Fruit fly (Drosophila melanogaster) whole organism, embryonic: ENCODE measurements around the gene CG7742.

ENCODE experiments used
- ATbp ChIP-seq: fragments of 200-800 bp; sonication (Bioruptor generic); optimal IDR thresholded peaks from 2 replicates; lab custom pipeline; 2017; ENCODE audit warnings: missing biosample characterization, mild to moderate bottlenecking, missing genetic modification characterization, missing genetic modification reagents
- Ada2b ChIP-seq: fragments of 200-800 bp; sonication (Bioruptor generic); IDR thresholded peaks from 2 replicates; pipeline ENCODE4 v1.3.6; 2022; ENCODE audit warnings: missing biosample characterization, missing genetic modification characterization
- Atf-2 ChIP-seq: fragments of 200-800 bp; sonication (Bioruptor generic); optimal IDR thresholded peaks from 2 replicates; lab custom pipeline; 2016; ENCODE audit warnings: missing biosample characterization, missing genetic modification characterization
- Awh ChIP-seq: fragments of 200-800 bp; sonication (Bioruptor generic); IDR thresholded peaks from 2 replicates; pipeline ENCODE4, ENCODE4 v1.3.6; 2022; ENCODE audit warnings: missing biosample characterization, missing genetic modification characterization
- CG10274 ChIP-seq: fragments of 200-800 bp; sonication (Bioruptor generic); optimal IDR thresholded peaks from 3 replicates; lab custom pipeline; 2017; ENCODE audit warnings: missing biosample characterization, mild to moderate bottlenecking, missing genetic modification characterization
- CG10543 ChIP-seq: fragments of 200-800 bp; sonication (Bioruptor generic); optimal IDR thresholded peaks from 3 replicates; lab custom pipeline; 2017; ENCODE audit warnings: missing biosample characterization, mild to moderate bottlenecking, missing genetic modification characterization, moderate library complexity
- CG10959 ChIP-seq: fragments of 200-800 bp; sonication (Bioruptor generic); IDR thresholded peaks from 2 replicates; pipeline ENCODE4 v1.3.6; 2022; ENCODE audit warnings: missing biosample characterization, missing genetic modification characterization
- CG11085 ChIP-seq: fragments of 200-800 bp; sonication (Bioruptor generic); IDR thresholded peaks from 2 replicates; pipeline ENCODE4 v1.3.6; 2022; ENCODE audit warnings: missing biosample characterization, missing genetic modification characterization
- CG11695 ChIP-seq: fragments of 200-800 bp; sonication (Bioruptor generic); IDR thresholded peaks from 3 replicates; pipeline ENCODE4 v1.3.6; 2022; ENCODE audit warnings: missing biosample characterization, missing genetic modification characterization
- CG1233 ChIP-seq: fragments of 200-800 bp; sonication (Bioruptor generic); optimal IDR thresholded peaks from 4 replicates; lab custom pipeline; 2018; ENCODE audit warnings: missing biosample characterization, mild to moderate bottlenecking, missing genetic modification characterization
- CG13624 ChIP-seq: fragments of 200-800 bp; sonication (Bioruptor generic); optimal IDR thresholded peaks from 2 replicates; lab custom pipeline; 2016; ENCODE audit warnings: missing biosample characterization, missing genetic modification characterization
- CG15011 ChIP-seq: fragments of 200-800 bp; sonication (Bioruptor generic); optimal IDR thresholded peaks from 3 replicates; lab custom pipeline; 2018; ENCODE audit warnings: missing biosample characterization, mild to moderate bottlenecking, missing genetic modification characterization
- CG15514 ChIP-seq: fragments of 200-800 bp; sonication (Bioruptor generic); optimal IDR thresholded peaks from 3 replicates; lab custom pipeline; 2017; ENCODE audit warnings: missing biosample characterization, missing genetic modification characterization, mild to moderate bottlenecking, moderate library complexity, missing genetic modification reagents
- CG15696 ChIP-seq: fragments of 200-800 bp; sonication (Bioruptor generic); optimal IDR thresholded peaks from 2 replicates; lab custom pipeline; 2019; ENCODE audit warnings: missing biosample characterization, mild to moderate bottlenecking, missing genetic modification characterization, moderate library complexity
- CG17568 ChIP-seq: fragments of 200-800 bp; sonication (Bioruptor generic); optimal IDR thresholded peaks from 2 replicates; lab custom pipeline; 2018; ENCODE audit warnings: missing biosample characterization, mild to moderate bottlenecking, missing genetic modification characterization, moderate library complexity
- CG1832 ChIP-seq: fragments of 200-800 bp; sonication (Bioruptor generic); optimal IDR thresholded peaks from 2 replicates; lab custom pipeline; 2017; ENCODE audit warnings: missing biosample characterization, mild to moderate bottlenecking, missing genetic modification characterization, inconsistent platforms
- CG18599 ChIP-seq: fragments of 200-800 bp; sonication (Bioruptor generic); optimal IDR thresholded peaks from 3 replicates; lab custom pipeline; 2017; ENCODE audit warnings: missing biosample characterization, missing genetic modification characterization, mild to moderate bottlenecking, moderate library complexity, missing genetic modification reagents
- CG18619 ChIP-seq: fragments of 200-800 bp; sonication (Bioruptor generic); optimal IDR thresholded peaks from 3 replicates; lab custom pipeline; 2017; ENCODE audit warnings: missing biosample characterization, mild to moderate bottlenecking, missing genetic modification characterization
- CG2875 ChIP-seq: fragments of 200-800 bp; sonication (Bioruptor generic); optimal IDR thresholded peaks from 2 replicates; lab custom pipeline; 2017; ENCODE audit warnings: missing biosample characterization, mild to moderate bottlenecking, missing genetic modification characterization, missing genetic modification reagents
- CG31224 ChIP-seq: fragments of 200-800 bp; sonication (Bioruptor generic); IDR thresholded peaks from 2 replicates; pipeline ENCODE4 v1.3.6; 2022; ENCODE audit warnings: missing biosample characterization, missing genetic modification characterization
- CG4282 ChIP-seq: fragments of 200-800 bp; sonication (Bioruptor generic); optimal IDR thresholded peaks from 2 replicates; lab custom pipeline; 2016; ENCODE audit warnings: missing biosample characterization, missing genetic modification characterization
- CG4854 ChIP-seq: fragments of 200-800 bp; sonication (Bioruptor generic); optimal IDR thresholded peaks from 2 replicates; lab custom pipeline; 2016; ENCODE audit warnings: missing biosample characterization, missing genetic modification characterization, inconsistent platforms
- CG6791 ChIP-seq: fragments of 200-800 bp; sonication (Bioruptor generic); IDR thresholded peaks from 3 replicates; pipeline ENCODE4 v1.3.6; 2022; ENCODE audit warnings: missing biosample characterization, missing genetic modification characterization; ENCODE audit not compliant: partially characterized antibody
- CG7556 ChIP-seq: fragments of 200-800 bp; sonication (Bioruptor generic); optimal IDR thresholded peaks from 2 replicates; lab custom pipeline; 2017; ENCODE audit warnings: missing biosample characterization, mild to moderate bottlenecking, missing genetic modification characterization
- CG7928 ChIP-seq: fragments of 200-800 bp; sonication (Bioruptor generic); optimal IDR thresholded peaks from 2 replicates; lab custom pipeline; 2017; ENCODE audit warnings: missing biosample characterization, mild to moderate bottlenecking, missing genetic modification characterization
- CG8281 ChIP-seq: fragments of 200-800 bp; sonication (Bioruptor generic); optimal IDR thresholded peaks from 2 replicates; lab custom pipeline; 2018; ENCODE audit warnings: missing biosample characterization, mild to moderate bottlenecking, missing genetic modification characterization, moderate library complexity
- CG9215 ChIP-seq: fragments of 200-800 bp; sonication (Bioruptor generic); IDR thresholded peaks from 2 replicates; pipeline ENCODE4 v1.3.6; 2022; ENCODE audit warnings: missing biosample characterization, missing genetic modification characterization
- Chrac-16 ChIP-seq: fragments of 200-800 bp; sonication (Bioruptor generic); optimal IDR thresholded peaks from 3 replicates; lab custom pipeline; 2016; ENCODE audit warnings: missing biosample characterization, missing genetic modification characterization
- Eip74EF ChIP-seq, 2 experiments: fragments of 200-800 bp in 1 of 2; fragments of >200 bp in 1 of 2; sonication (Bioruptor generic) in 1 of 2; optimal IDR thresholded peaks; 2 replicates each; lab custom pipeline; 2017 to 2019; ENCODE audit warnings: missing biosample characterization in 2 of 2, missing genetic modification characterization in 2 of 2, mild to moderate bottlenecking in 1 of 2, moderate library complexity in 1 of 2
- Lim3 ChIP-seq: fragments of 200-800 bp; sonication (Bioruptor generic); IDR thresholded peaks from 2 replicates; pipeline ENCODE4 v1.3.6; 2022; ENCODE audit warnings: missing biosample characterization, missing genetic modification characterization
- Nf-YA ChIP-seq: fragments of 200-800 bp; sonication (Bioruptor generic); IDR thresholded peaks from 2 replicates; pipeline ENCODE4 v1.3.6; 2022; ENCODE audit warnings: missing biosample characterization, missing genetic modification characterization
- Oaz ChIP-seq: fragments of 200-800 bp; sonication (Bioruptor generic); IDR thresholded peaks from 2 replicates; pipeline ENCODE4 v1.3.6; 2022; ENCODE audit warnings: missing biosample characterization, missing genetic modification characterization
- Optix ChIP-seq: fragments of 200-800 bp; sonication (Bioruptor generic); IDR thresholded peaks from 3 replicates; pipeline ENCODE4 v1.3.6; 2022; ENCODE audit warnings: missing biosample characterization, missing genetic modification characterization
- Sry-β ChIP-seq: fragments of 200-800 bp; sonication (Bioruptor generic); optimal IDR thresholded peaks from 2 replicates; lab custom pipeline; 2018; ENCODE audit warnings: missing biosample characterization, mild to moderate bottlenecking, missing genetic modification characterization, moderate library complexity
- Trl ChIP-seq, 3 experiments: fragments of >200 bp in 2 of 3; fragments of 200-800 bp in 1 of 3; sonication (Bioruptor generic) in 1 of 3; optimal IDR thresholded peaks; 2 replicates in 1 of 3; 3 replicates in 2 of 3; lab custom pipeline; 2016 to 2017; ENCODE audit warnings: missing biosample characterization in 1 of 3, missing genetic modification characterization in 1 of 3
- ab ChIP-seq: fragments of 200-800 bp; sonication (Bioruptor generic); optimal IDR thresholded peaks from 2 replicates; lab custom pipeline; 2016; ENCODE audit warnings: missing biosample characterization, missing genetic modification characterization
- bab2 ChIP-seq: fragments of 200-800 bp; sonication (Bioruptor generic); optimal IDR thresholded peaks from 2 replicates; lab custom pipeline; 2016; ENCODE audit warnings: missing biosample characterization, missing genetic modification characterization
- eve ChIP-seq, 2 experiments: fragments of >200 bp; optimal IDR thresholded peaks; 2 replicates each; lab custom pipeline; 2017; ENCODE audit warnings: missing biosample characterization in 2 of 2, missing genetic modification characterization in 2 of 2
- ewg ChIP-seq: fragments of 200-800 bp; sonication (Bioruptor generic); optimal IDR thresholded peaks from 3 replicates; lab custom pipeline; 2017; ENCODE audit warnings: mild to moderate bottlenecking, missing biosample characterization, missing genetic modification reagents, missing genetic modification characterization
- fd3F ChIP-seq: fragments of 200-800 bp; sonication (Bioruptor generic); optimal IDR thresholded peaks from 2 replicates; lab custom pipeline; 2018; ENCODE audit warnings: missing biosample characterization, mild to moderate bottlenecking, missing genetic modification characterization, moderate library complexity
- gce ChIP-seq: fragments of 200-800 bp; sonication (Bioruptor generic); IDR thresholded peaks from 3 replicates; pipeline ENCODE4 v1.3.6; 2022; ENCODE audit warnings: missing biosample characterization, missing genetic modification characterization
- jumu ChIP-seq: fragments of 200-800 bp; sonication (Bioruptor generic); optimal IDR thresholded peaks from 3 replicates; lab custom pipeline; 2016; ENCODE audit warnings: missing biosample characterization, missing genetic modification characterization
- odd ChIP-seq: fragments of 200-800 bp; sonication (Bioruptor generic); optimal IDR thresholded peaks from 2 replicates; lab custom pipeline; 2017; ENCODE audit warnings: missing biosample characterization, mild to moderate bottlenecking, missing genetic modification characterization
- pan ChIP-seq, 4 experiments: fragments of >200 bp in 3 of 4; fragments of 200-800 bp in 1 of 4; sonication (Bioruptor generic) in 1 of 4; optimal IDR thresholded peaks in 3 of 4; IDR thresholded peaks in 1 of 4; 2 replicates each; pipeline versions ENCODE4 v1.3.6 to Lab custom; 2017 to 2022; ENCODE audit warnings: missing biosample characterization in 2 of 4, missing genetic modification characterization in 2 of 4, mixed read lengths in 1 of 4
- pb ChIP-seq: fragments of 200-800 bp; sonication (Bioruptor generic); optimal IDR thresholded peaks from 3 replicates; lab custom pipeline; 2016; ENCODE audit warnings: missing biosample characterization, missing genetic modification characterization
- sima ChIP-seq: fragments of 200-800 bp; sonication (Bioruptor generic); optimal IDR thresholded peaks from 2 replicates; lab custom pipeline; 2016; ENCODE audit warnings: missing biosample characterization, missing genetic modification characterization
- stwl ChIP-seq: fragments of 200-800 bp; sonication (Bioruptor generic); optimal IDR thresholded peaks from 3 replicates; lab custom pipeline; 2018; ENCODE audit warnings: missing biosample characterization, mild to moderate bottlenecking, missing genetic modification characterization, moderate library complexity
- sug ChIP-seq: fragments of 200-800 bp; optimal IDR thresholded peaks from 2 replicates; lab custom pipeline; 2019; ENCODE audit warnings: missing biosample characterization, mild to moderate bottlenecking, missing genetic modification characterization, moderate library complexity
- twi ChIP-seq: fragments of 200-800 bp; optimal IDR thresholded peaks from 2 replicates; lab custom pipeline; 2019; ENCODE audit warnings: missing biosample characterization, mild to moderate bottlenecking, missing genetic modification characterization, moderate library complexity
- z ChIP-seq: fragments of 200-800 bp; sonication (Bioruptor generic); IDR thresholded peaks from 3 replicates; pipeline ENCODE4 v1.3.6; 2022; ENCODE audit warnings: missing biosample characterization, missing genetic modification characterization

Gene CG7742

DNA sequence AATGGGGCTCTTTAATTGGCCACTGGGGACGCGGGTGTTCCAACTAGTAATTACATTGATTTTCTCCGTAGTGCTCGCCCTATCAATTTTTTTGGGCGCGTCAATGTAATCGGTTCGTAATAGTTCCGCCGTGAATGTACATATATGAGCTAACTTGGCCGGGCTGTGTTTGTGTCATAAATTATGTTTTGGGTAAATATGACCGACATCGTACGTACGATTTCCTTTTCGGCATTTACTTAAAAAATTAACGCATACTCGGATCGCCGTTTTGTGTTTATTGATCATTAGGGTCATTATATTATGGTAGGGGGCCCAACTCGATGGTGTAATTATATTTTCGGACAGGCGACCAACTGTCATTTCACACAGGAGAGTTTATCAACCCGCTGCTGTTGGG, 18.2 kb downstream of the CG7742 start (continued):
- TF ChIP-seq CG17568 (GFP tag; lab: Kevin White, UChicago) (no peak), Chrac-16 (no peak), CG10274 (peak; percentile 35), Atf-2 (peak; percentile 17), Lim3 (GFP tag; lab: Robert Waterston, UW) (no peak), CG10959 (GFP tag; lab: Robert Waterston, UW) (no peak), CG10543 (GFP tag; lab: Kevin White, UChicago) (peak; percentile 86), Eip74EF (GFP tag; optimal IDR thresholded peaks at IDR 0.05; lab: Kevin White, UChicago) (no peak), sug (tag; lab: Kevin White, UChicago) (peak; percentile 75), ATbp (GFP tag; lab: Kevin White, UChicago) (peak; percentile 88), CG18599 (GFP tag; lab: Kevin White, UChicago) (no peak), Ada2b (GFP tag; lab: Robert Waterston, UW) (no peak), ab (GFP tag; lab: Kevin White, UChicago) (no peak), CG9215 (GFP tag; lab: Robert Waterston, UW) (no peak), Nf-YA (0 out of 2 replicates have a peak, but pooled peaks have one; percentile 18), CG1832 (GFP tag; lab: Kevin White, UChicago) (no peak), fd3F (GFP tag; lab: Kevin White, UChicago) (peak; percentile 7), CG13624 (GFP tag; lab: Kevin White, UChicago) (no peak), stwl (tag; lab: Kevin White, UChicago) (no peak), Optix (GFP tag; lab: Robert Waterston, UW) (0 out of 3 replicates have a peak, but pooled peaks have one; percentile 25), twi (no peak), Awh (GFP tag; lab: Robert Waterston, UW) (peak; percentile 14; the same call in 1 of the 2 replicates), Trl (optimal IDR thresholded peaks at IDR 0.05; lab: Kevin White, UChicago) (no peak), Trl (GFP tag; optimal IDR thresholded peaks at IDR 0.05; lab: Kevin White, UChicago) (peak; percentile 4), gce (GFP tag; lab: Robert Waterston, UW) (no peak), pan (optimal IDR thresholded peaks at IDR 0.05; lab: Kevin White, UChicago) (no peak), pan (GFP tag; optimal IDR thresholded peaks at IDR 0.05 in 1 of 2, IDR thresholded peaks at IDR 0.05 in 1 of 2) (no peak), sima (GFP tag; lab: Kevin White, UChicago) (no peak), Sry-β (GFP tag; lab: Kevin White, UChicago) (no peak), CG18619 (GFP tag; lab: Kevin White, UChicago) (no peak), eve (GFP tag; optimal IDR thresholded peaks at IDR 0.05; lab: Kevin White, UChicago) (no peak), odd (GFP tag; lab: Kevin White, UChicago) (no peak), CG11695 (GFP tag; lab: Robert Waterston, UW) (peak; percentile 52; the same call in 1 of the 3 replicates), CG6791 (GFP tag; lab: Robert Waterston, UW) (no peak), Oaz (GFP tag; lab: Robert Waterston, UW) (no peak), CG7928 (GFP tag; lab: Kevin White, UChicago) (no peak), CG4282 (GFP tag; lab: Kevin White, UChicago) (no peak), CG4854 (GFP tag; lab: Kevin White, UChicago) (no peak), CG15696 (tag; lab: Kevin White, UChicago) (no peak), CG7556 (GFP tag; lab: Kevin White, UChicago) (no peak), CG11085 (no peak), z (GFP tag; lab: Robert Waterston, UW) (no peak), bab2 (GFP tag; lab: Kevin White, UChicago) (no peak), CG2875 (GFP tag; lab: Kevin White, UChicago) (peak; percentile 59), jumu (GFP tag; lab: Kevin White, UChicago) (no peak), CG15514 (peak; percentile 66), CG8281 (peak; percentile 11), CG31224 (no peak), CG15011 (GFP tag; lab: Kevin White, UChicago) (no peak), pb (GFP tag; lab: Kevin White, UChicago) (no peak), CG1233 (GFP tag; lab: Kevin White, UChicago) (peak; percentile 37), ewg (GFP tag; lab: Kevin White, UChicago) (peak; percentile 20)
